Fruit fly (Drosophila melanogaster) whole organism, prepupa: ENCODE data around the gene CG5225.

Source experiments
- Blimp-1 ChIP-seq: fragments of 200-800 bp; sonication (Bioruptor generic); optimal IDR thresholded peaks from 3 replicates; lab custom pipeline; 2017; ENCODE audit warnings: missing biosample characterization, missing genetic modification characterization, mild to moderate bottlenecking, moderate library complexity, missing genetic modification reagents
- CG10631 ChIP-seq: fragments of 200-800 bp; sonication (Bioruptor generic); optimal IDR thresholded peaks from 2 replicates; lab custom pipeline; 2016; ENCODE audit warnings: missing biosample characterization, missing genetic modification characterization
- CG11762 ChIP-seq: fragments of 200-800 bp; sonication (Bioruptor generic); optimal IDR thresholded peaks from 3 replicates; lab custom pipeline; 2016; ENCODE audit warnings: missing biosample characterization, missing genetic modification characterization; ENCODE audit not compliant: insufficient read depth
- CG11902 ChIP-seq: fragments of 200-800 bp; sonication (Bioruptor generic); optimal IDR thresholded peaks from 3 replicates; lab custom pipeline; 2016; ENCODE audit warnings: missing biosample characterization, missing genetic modification characterization
- CG16779 ChIP-seq: fragments of 200-800 bp; sonication (Bioruptor generic); optimal IDR thresholded peaks from 3 replicates; lab custom pipeline; 2017; ENCODE audit warnings: missing biosample characterization, mild to moderate bottlenecking, missing genetic modification characterization
- CG3032 ChIP-seq: fragments of 200-800 bp; optimal IDR thresholded peaks from 2 replicates; lab custom pipeline; 2019; ENCODE audit warnings: missing biosample characterization, mild to moderate bottlenecking, missing genetic modification characterization, moderate library complexity
- CG31627 ChIP-seq: fragments of 200-800 bp; sonication (Bioruptor generic); optimal IDR thresholded peaks from 3 replicates; lab custom pipeline; 2016; ENCODE audit warnings: missing biosample characterization, missing genetic modification characterization
- CG32006 ChIP-seq: fragments of 200-800 bp; sonication (Bioruptor generic); optimal IDR thresholded peaks from 3 replicates; lab custom pipeline; 2017; ENCODE audit warnings: missing biosample characterization, mild to moderate bottlenecking, missing genetic modification characterization
- CG34406 ChIP-seq: fragments of 200-800 bp; sonication (Bioruptor generic); optimal IDR thresholded peaks from 3 replicates; lab custom pipeline; 2016; ENCODE audit warnings: missing biosample characterization, missing genetic modification characterization
- CG3919 ChIP-seq: fragments of 200-800 bp; sonication (Bioruptor generic); optimal IDR thresholded peaks from 3 replicates; lab custom pipeline; 2016; ENCODE audit warnings: missing biosample characterization, missing genetic modification characterization
- CG6163 ChIP-seq: fragments of 200-800 bp; sonication (Bioruptor generic); IDR thresholded peaks from 3 replicates; pipeline ENCODE4 v1.3.6; 2022; ENCODE audit warnings: missing biosample characterization, missing genetic modification characterization
- CG6792 ChIP-seq: fragments of 200-800 bp; sonication (Bioruptor generic); optimal IDR thresholded peaks from 3 replicates; lab custom pipeline; 2016; ENCODE audit warnings: missing biosample characterization, missing genetic modification characterization
- CG6808 ChIP-seq: fragments of 200-800 bp; sonication (Bioruptor generic); optimal IDR thresholded peaks from 3 replicates; lab custom pipeline; 2017; ENCODE audit warnings: missing biosample characterization, missing genetic modification characterization, mild to moderate bottlenecking, moderate library complexity, missing genetic modification reagents
- CG8119 ChIP-seq: fragments of 200-800 bp; sonication (Bioruptor generic); IDR thresholded peaks from 3 replicates; pipeline ENCODE4 v1.3.6; 2022; ENCODE audit warnings: missing biosample characterization, missing genetic modification characterization
- CG8319 ChIP-seq: fragments of 200-800 bp; sonication (Bioruptor generic); optimal IDR thresholded peaks from 3 replicates; lab custom pipeline; 2016; ENCODE audit warnings: missing biosample characterization, missing genetic modification characterization
- CG8632 ChIP-seq: fragments of 200-800 bp; sonication (Bioruptor generic); optimal IDR thresholded peaks from 3 replicates; lab custom pipeline; 2016; ENCODE audit warnings: missing biosample characterization, missing genetic modification characterization
- CG9139 ChIP-seq: fragments of 200-800 bp; sonication (Bioruptor generic); optimal IDR thresholded peaks from 3 replicates; lab custom pipeline; 2017; ENCODE audit warnings: missing biosample characterization, mild to moderate bottlenecking, missing genetic modification characterization
- Eip75B ChIP-seq: fragments of 200-800 bp; sonication (Bioruptor generic); optimal IDR thresholded peaks from 3 replicates; lab custom pipeline; 2016; ENCODE audit warnings: missing biosample characterization, missing genetic modification characterization
- Eip78C ChIP-seq: fragments of 200-800 bp; sonication (Bioruptor generic); peaks from one replicate; lab custom pipeline; 2016; ENCODE audit warnings: missing biosample characterization, missing genetic modification characterization
- Eip93F ChIP-seq: fragments of 200-800 bp; sonication (Bioruptor generic); optimal IDR thresholded peaks from 2 replicates; lab custom pipeline; 2016; ENCODE audit warnings: missing biosample characterization, mild to moderate bottlenecking, missing genetic modification characterization
- Ets21C ChIP-seq: fragments of 200-800 bp; sonication (Bioruptor generic); optimal IDR thresholded peaks from 3 replicates; lab custom pipeline; 2016; ENCODE audit warnings: missing biosample characterization, missing genetic modification characterization
- Ets96B ChIP-seq: fragments of 200-800 bp; optimal IDR thresholded peaks from 2 replicates; lab custom pipeline; 2019; ENCODE audit warnings: missing biosample characterization, mild to moderate bottlenecking, missing genetic modification characterization, moderate library complexity
- Gug ChIP-seq: fragments of 200-800 bp; sonication (Bioruptor generic); IDR thresholded peaks from 2 replicates; pipeline ENCODE4 v1.3.6; 2022; ENCODE audit warnings: missing biosample characterization, missing genetic modification characterization
- Hr38 ChIP-seq: sonication (Bioruptor generic); optimal IDR thresholded peaks from 2 replicates; lab custom pipeline; 2016; ENCODE audit warnings: missing biosample characterization, missing genetic modification characterization
- Lpt ChIP-seq: fragments of 200-800 bp; sonication (Bioruptor generic); optimal IDR thresholded peaks from 3 replicates; lab custom pipeline; 2016; ENCODE audit warnings: missing biosample characterization, missing genetic modification characterization
- Met ChIP-seq: fragments of 200-800 bp; sonication (Bioruptor generic); optimal IDR thresholded peaks from 3 replicates; lab custom pipeline; 2016; ENCODE audit warnings: missing biosample characterization, missing genetic modification characterization
- OdsH ChIP-seq: fragments of 200-800 bp; sonication (Bioruptor generic); optimal IDR thresholded peaks from 3 replicates; lab custom pipeline; 2016; ENCODE audit warnings: missing biosample characterization, missing genetic modification characterization
- Smox ChIP-seq: fragments of 200-800 bp; sonication (Bioruptor generic); optimal IDR thresholded peaks from 3 replicates; lab custom pipeline; 2016; ENCODE audit warnings: missing biosample characterization, missing genetic modification characterization
- Sox102F ChIP-seq: fragments of 200-800 bp; sonication (Bioruptor generic); optimal IDR thresholded peaks from 2 replicates; lab custom pipeline; 2016; ENCODE audit warnings: missing biosample characterization, mild to moderate bottlenecking, missing genetic modification characterization
- Sox14 ChIP-seq: fragments of 200-800 bp; sonication (Bioruptor generic); optimal IDR thresholded peaks from 3 replicates; lab custom pipeline; 2016; ENCODE audit warnings: missing biosample characterization, missing genetic modification characterization
- Sox15 ChIP-seq: fragments of 200-800 bp; sonication (Bioruptor generic); optimal IDR thresholded peaks from 3 replicates; lab custom pipeline; 2016; ENCODE audit warnings: missing biosample characterization, missing genetic modification characterization
- achi ChIP-seq: fragments of 200-800 bp; sonication (Bioruptor generic); optimal IDR thresholded peaks from 3 replicates; lab custom pipeline; 2016; ENCODE audit warnings: missing biosample characterization, missing genetic modification characterization
- acj6 ChIP-seq: fragments of 200-800 bp; sonication (Bioruptor generic); optimal IDR thresholded peaks from 3 replicates; lab custom pipeline; 2016; ENCODE audit warnings: missing biosample characterization, missing genetic modification characterization
- cyc ChIP-seq: fragments of 200-800 bp; sonication (Bioruptor generic); optimal IDR thresholded peaks from 3 replicates; lab custom pipeline; 2016; ENCODE audit warnings: missing biosample characterization, missing genetic modification characterization
- dac ChIP-seq: fragments of 200-800 bp; sonication (Bioruptor generic); optimal IDR thresholded peaks from 2 replicates; lab custom pipeline; 2017; ENCODE audit warnings: missing biosample characterization, mild to moderate bottlenecking, missing genetic modification characterization
- eg ChIP-seq: fragments of 200-800 bp; sonication (Bioruptor generic); IDR thresholded peaks from 3 replicates; pipeline ENCODE4 v1.3.6; 2022; ENCODE audit warnings: missing biosample characterization, missing genetic modification characterization
- esn ChIP-seq: fragments of 200-800 bp; sonication (Bioruptor generic); optimal IDR thresholded peaks from 2 replicates; lab custom pipeline; 2016; ENCODE audit warnings: missing biosample characterization, mild to moderate bottlenecking, missing genetic modification characterization, moderate library complexity
- fd59A ChIP-seq: fragments of 200-800 bp; sonication (Bioruptor generic); optimal IDR thresholded peaks from 2 replicates; lab custom pipeline; 2017; ENCODE audit warnings: missing biosample characterization, mild to moderate bottlenecking, missing genetic modification characterization, missing genetic modification reagents
- fd85E ChIP-seq: fragments of 200-800 bp; sonication (Bioruptor generic); optimal IDR thresholded peaks from 3 replicates; lab custom pipeline; 2016; ENCODE audit warnings: missing biosample characterization, missing genetic modification characterization
- fkh ChIP-seq: fragments of 200-800 bp; sonication (Bioruptor generic); optimal IDR thresholded peaks from 3 replicates; lab custom pipeline; 2017; ENCODE audit warnings: missing biosample characterization, mild to moderate bottlenecking, missing genetic modification characterization, moderate library complexity
- lz ChIP-seq: fragments of 200-800 bp; sonication (Bioruptor generic); optimal IDR thresholded peaks from 3 replicates; lab custom pipeline; 2016; ENCODE audit warnings: missing biosample characterization, missing genetic modification characterization
- net ChIP-seq: fragments of 200-800 bp; sonication (Bioruptor generic); optimal IDR thresholded peaks from 3 replicates; lab custom pipeline; 2016; ENCODE audit warnings: missing biosample characterization, missing genetic modification characterization
- pdm3 ChIP-seq: fragments of 200-800 bp; sonication (Bioruptor generic); optimal IDR thresholded peaks from 3 replicates; lab custom pipeline; 2016; ENCODE audit warnings: missing biosample characterization, missing genetic modification characterization
- salr ChIP-seq, 2 experiments: fragments of 200-800 bp; sonication (Bioruptor generic); optimal IDR thresholded peaks; 3 replicates each; lab custom pipeline; 2016 to 2018; ENCODE audit warnings: missing biosample characterization in 2 of 2, missing genetic modification characterization in 2 of 2, mild to moderate bottlenecking in 1 of 2
- spab ChIP-seq: fragments of 200-800 bp; sonication (Bioruptor generic); optimal IDR thresholded peaks from 2 replicates; lab custom pipeline; 2017; ENCODE audit warnings: missing biosample characterization, mild to moderate bottlenecking, missing genetic modification characterization, missing genetic modification reagents
- ss ChIP-seq, 2 experiments: fragments of 200-800 bp; sonication (Bioruptor generic); optimal IDR thresholded peaks; 2 replicates in 1 of 2; 3 replicates in 1 of 2; lab custom pipeline; 2017 to 2018; ENCODE audit warnings: mild to moderate bottlenecking in 2 of 2, missing biosample characterization in 2 of 2, missing genetic modification characterization in 2 of 2, moderate library complexity in 1 of 2
- topi ChIP-seq: fragments of 200-800 bp; sonication (Bioruptor generic); optimal IDR thresholded peaks from 3 replicates; lab custom pipeline; 2016; ENCODE audit warnings: missing biosample characterization, missing genetic modification characterization
- vri ChIP-seq: fragments of 200-800 bp; sonication (Bioruptor generic); optimal IDR thresholded peaks from 3 replicates; lab custom pipeline; 2016; ENCODE audit warnings: missing biosample characterization, mild to moderate bottlenecking, missing genetic modification characterization

CG5225 gene

DNA sequence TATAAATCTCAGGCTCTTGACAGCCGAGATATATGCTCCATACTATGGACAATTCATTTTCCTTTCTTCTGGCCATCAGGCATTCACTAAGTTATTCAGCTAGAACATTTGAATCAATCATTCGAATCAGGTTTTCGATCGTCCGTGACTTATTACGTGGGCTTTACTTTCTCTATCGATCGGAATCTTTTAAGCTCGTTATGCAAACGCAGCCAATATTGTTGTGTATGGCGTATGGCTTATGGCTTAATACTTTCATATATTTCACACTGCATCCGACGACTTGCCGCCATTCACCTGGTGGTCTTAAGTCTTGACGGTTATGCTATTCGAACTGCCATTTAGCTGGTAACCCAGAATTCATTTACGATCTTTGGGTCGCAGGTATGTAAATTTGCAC is 12.3 kb upstream of the CG5225 start:
- TF ChIP-seq CG3919 (GFP tag; lab: Kevin White, UChicago) (no peak), esn (GFP tag; lab: Kevin White, UChicago) (no peak), CG6163 (GFP tag; lab: Robert Waterston, UW) (no peak), Sox102F (no peak), Blimp-1 (GFP tag; lab: Kevin White, UChicago) (no peak), achi (GFP tag; lab: Kevin White, UChicago) (no peak), CG31627 (no peak), lz (GFP tag; lab: Kevin White, UChicago) (no peak), Eip93F (GFP tag; lab: Kevin White, UChicago) (no peak), CG8632 (GFP tag; lab: Kevin White, UChicago) (no peak), topi (GFP tag; lab: Kevin White, UChicago) (no peak), CG8119 (GFP tag; lab: Robert Waterston, UW) (no peak), CG8319 (GFP tag; lab: Kevin White, UChicago) (no peak), Lpt (no peak)
- TF ChIP-seq, all 60 proteins: peak for 0

- TF ChIP-seq Sox15 (GFP tag; lab: Kevin White, UChicago) = no peak
- no peak for TF ChIP-seq Met (GFP tag; lab: Kevin White, UChicago)
- TF ChIP-seq OdsH = peak; percentile 8
- peak; percentile 55 to 59 for TF ChIP-seq ss (GFP tag; optimal IDR thresholded peaks at IDR 0.05; lab: Kevin White, UChicago)
- TF ChIP-seq achi (GFP tag; lab: Kevin White, UChicago) = peak; percentile 31
- TF ChIP-seq CG8319 (GFP tag; lab: Kevin White, UChicago) = no peak
- TF ChIP-seq spab (GFP tag; lab: Kevin White, UChicago) = peak; percentile 21
- TF ChIP-seq vri (GFP tag; lab: Kevin White, UChicago) = no peak
- peak; percentile 24 for TF ChIP-seq CG3032 (tag; lab: Kevin White, UChicago)
- no peak for TF ChIP-seq acj6 (GFP tag; lab: Kevin White, UChicago)
- TF ChIP-seq Eip75B (GFP tag; lab: Kevin White, UChicago) = no peak
- TF ChIP-seq Sox14 (GFP tag; lab: Kevin White, UChicago) = no peak
- TF ChIP-seq CG34406 = no peak
- TF ChIP-seq CG3919 (GFP tag; lab: Kevin White, UChicago) = no peak
- TF ChIP-seq Eip78C (GFP tag; lab: Kevin White, UChicago) = peak; percentile 78
- peak; percentile 31 for TF ChIP-seq CG10631 (GFP tag; lab: Kevin White, UChicago)
- TF ChIP-seq CG8119 (GFP tag; lab: Robert Waterston, UW) = no peak
- no peak for TF ChIP-seq Gug (GFP tag; lab: Robert Waterston, UW)
- no peak for TF ChIP-seq Ets21C (GFP tag; lab: Kevin White, UChicago)
- TF ChIP-seq CG11762 (GFP tag; lab: Kevin White, UChicago) = no peak
- no peak for TF ChIP-seq CG11902 (GFP tag; lab: Kevin White, UChicago)
- TF ChIP-seq CG16779 (tag; lab: Kevin White, UChicago) = peak; percentile 3
- TF ChIP-seq salr (GFP tag; optimal IDR thresholded peaks at IDR 0.05; lab: Kevin White, UChicago) = peak in 1 of 2 experiments; percentile 13
- no peak for TF ChIP-seq Smox (GFP tag; lab: Kevin White, UChicago)
- no peak for TF ChIP-seq Lpt
- no peak for TF ChIP-seq esn (GFP tag; lab: Kevin White, UChicago)
- no peak for TF ChIP-seq topi (GFP tag; lab: Kevin White, UChicago)
- TF ChIP-seq fd85E (GFP tag; lab: Kevin White, UChicago) = no peak
- TF ChIP-seq Hr38 = no peak
- no peak for TF ChIP-seq dac (GFP tag; lab: Kevin White, UChicago)
- no peak for TF ChIP-seq CG6163 (GFP tag; lab: Robert Waterston, UW)
- peak; percentile 30 for TF ChIP-seq net (GFP tag; lab: Kevin White, UChicago)
- TF ChIP-seq CG6792 (GFP tag; lab: Kevin White, UChicago) = no peak
- TF ChIP-seq pdm3 (GFP tag; lab: Kevin White, UChicago) = peak; percentile 16
- no peak for TF ChIP-seq Blimp-1 (GFP tag; lab: Kevin White, UChicago)
- no peak for TF ChIP-seq fd59A (GFP tag; lab: Kevin White, UChicago)
- no peak for TF ChIP-seq Sox102F
- no peak for TF ChIP-seq CG32006
- no peak for TF ChIP-seq lz (GFP tag; lab: Kevin White, UChicago)
- TF ChIP-seq CG9139 (GFP tag; lab: Kevin White, UChicago) = peak; percentile 56
- no peak for TF ChIP-seq eg (GFP tag; lab: Robert Waterston, UW)
- TF ChIP-seq CG6808 (GFP tag; lab: Kevin White, UChicago) = peak; percentile 63
- TF ChIP-seq fkh (GFP tag; lab: Kevin White, UChicago) = no peak
- peak; percentile 48 for TF ChIP-seq Ets96B (tag; lab: Kevin White, UChicago)
- TF ChIP-seq cyc (GFP tag; lab: Kevin White, UChicago) = no peak
Measured at dm6 chr3R:17018902-17019527, 9.5 kb upstream of the CG5225 start.
